Worm (Caenorhabditis elegans): Measurements from ENCODE around the gene R102.11.

DNA sequence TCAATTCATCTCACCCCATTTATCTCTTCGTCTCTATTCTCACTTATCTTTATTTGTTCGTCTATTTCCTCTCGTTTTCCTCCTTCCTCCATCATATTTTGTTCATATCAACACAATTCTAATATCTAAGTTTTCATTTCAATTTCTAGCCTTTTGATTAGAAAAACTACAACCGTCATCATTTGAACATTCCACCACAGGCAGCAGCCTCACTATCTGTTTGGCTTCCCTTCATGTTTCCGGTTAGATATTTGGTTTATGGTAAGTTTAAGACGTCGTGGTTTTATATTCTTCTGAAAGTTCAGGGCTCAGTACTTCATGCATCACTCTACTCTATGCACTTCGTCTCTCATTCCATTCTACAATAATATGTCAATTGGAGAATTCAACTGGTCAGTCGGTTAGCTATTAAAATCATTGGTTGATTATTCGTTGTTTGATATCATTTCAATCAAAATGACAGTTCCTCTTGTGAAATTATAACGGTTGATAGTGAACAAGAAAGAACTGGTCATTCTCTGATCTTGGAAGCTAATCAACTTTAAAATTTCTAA, 42.7 kb downstream of the R102.11 start, which contains the start of gene K08C7.1:
- TF ChIP-seq ama-1 (optimal IDR thresholded peaks at IDR 0.05) (no peak), sea-1 (GFP tag; conservative IDR thresholded peaks at IDR 0.05) (no peak), aly-1 (tag; optimal IDR thresholded peaks at IDR 0.05) (no peak), hmg-4 (GFP tag; optimal IDR thresholded peaks at IDR 0.05) (no peak), hmbx-1 (tag; optimal IDR thresholded peaks at IDR 0.05) (no peak), tbx-11 (GFP tag; IDR thresholded peaks at IDR 0.05) (no peak), pes-1 (GFP tag; IDR thresholded peaks at IDR 0.05) (no peak), flt-1 (GFP tag; IDR thresholded peaks at IDR 0.05) (no peak)
